Worm (Caenorhabditis elegans): ENCODE data around the gene gasr-8.

gasr-8 gene

DNA sequence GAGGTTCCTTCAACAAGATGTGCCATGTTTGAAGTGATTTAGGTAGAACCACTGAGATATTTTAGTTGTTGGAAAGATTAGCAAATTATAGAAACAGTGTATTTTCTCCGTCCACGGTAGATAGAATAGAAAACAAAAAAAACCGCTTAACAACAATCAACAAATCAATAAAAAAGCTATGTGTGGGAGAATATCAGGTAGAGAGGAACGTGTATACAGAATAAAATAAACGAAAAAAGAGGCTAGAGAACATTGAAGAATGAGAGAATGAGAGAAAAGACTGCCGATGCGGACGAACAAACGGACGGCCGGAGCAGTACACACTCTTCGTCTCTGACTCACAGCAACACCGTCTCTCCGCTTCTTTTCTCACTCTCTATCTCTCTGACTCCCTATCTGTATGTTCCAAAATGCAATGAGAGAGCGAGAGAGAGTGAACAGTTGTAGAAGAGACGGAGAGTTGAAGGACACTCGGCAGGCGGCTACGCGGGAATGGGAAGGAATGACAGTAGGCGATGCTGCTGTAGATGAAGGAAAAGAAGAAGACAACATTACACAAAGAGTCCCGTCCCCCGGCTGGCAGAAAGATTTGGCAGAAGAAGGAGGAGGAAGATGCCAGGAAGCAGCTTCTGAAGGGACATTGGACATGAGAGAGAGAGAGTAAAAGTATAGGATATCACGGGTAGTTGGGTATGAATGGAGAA lies 7.8 kb downstream of the gasr-8 start, which contains the start of gene unc-112 (continued):
- TF ChIP-seq xnd-1 (tag; optimal IDR thresholded peaks at IDR 0.05), result no peak
- TF ChIP-seq let-526 (GFP tag; IDR thresholded peaks at IDR 0.05), result 0 out of 2 replicates have a peak, but pooled peaks have one; percentile 39
- TF ChIP-seq mcd-1 (GFP tag; IDR thresholded peaks at IDR 0.05), result peak; percentile 76
- TF ChIP-seq ztf-18 (tag; optimal IDR thresholded peaks at IDR 0.05), result peak; percentile 48
- peak; percentile 25 for TF ChIP-seq somi-1 (GFP tag; optimal IDR thresholded peaks at IDR 0.05)
- 0 out of 2 replicates have a peak, but pooled peaks have one; percentile 53 for TF ChIP-seq nfyb-1 (GFP tag; IDR thresholded peaks at IDR 0.05)
- TF ChIP-seq snpc-1.1 (tag; optimal IDR thresholded peaks at IDR 0.05; ENCODE audit: insufficient read depth), result no peak
- TF ChIP-seq efl-1 (GFP tag; optimal IDR thresholded peaks at IDR 0.05), result peak; percentile 15
- TF ChIP-seq rpc-1 (optimal IDR thresholded peaks at IDR 0.05), result no peak
- TF ChIP-seq rpc-1 (tag; optimal IDR thresholded peaks at IDR 0.05), result no peak
- 0 out of 2 replicates have a peak, but pooled peaks have one; percentile 12 for TF ChIP-seq madf-3 (GFP tag; IDR thresholded peaks at IDR 0.05)
- TF ChIP-seq ets-4 (GFP tag; optimal IDR thresholded peaks at IDR 0.05), result peak; percentile 50
- peak; percentile 46 for TF ChIP-seq snpc-4 (GFP tag; optimal IDR thresholded peaks at IDR 0.05)
- TF ChIP-seq snpc-4 (tag; optimal IDR thresholded peaks at IDR 0.05), result peak; percentile 31 to 76 (median 56)
- no peak for TF ChIP-seq nfya-1 (tag; optimal IDR thresholded peaks at IDR 0.05; ENCODE audit: borderline replicate concordance, insufficient read depth)
- TF ChIP-seq ztf-26 (tag; optimal IDR thresholded peaks at IDR 0.05), result peak; percentile 28
- 0 out of 2 replicates have a peak, but pooled peaks have one; percentile 12 for TF ChIP-seq egl-44 (GFP tag; IDR thresholded peaks at IDR 0.05)
- no peak for TF ChIP-seq aptf-3 (GFP tag; IDR thresholded peaks at IDR 0.05)
- no peak for TF ChIP-seq mxl-1 (tag; optimal IDR thresholded peaks at IDR 0.05)

DNA sequence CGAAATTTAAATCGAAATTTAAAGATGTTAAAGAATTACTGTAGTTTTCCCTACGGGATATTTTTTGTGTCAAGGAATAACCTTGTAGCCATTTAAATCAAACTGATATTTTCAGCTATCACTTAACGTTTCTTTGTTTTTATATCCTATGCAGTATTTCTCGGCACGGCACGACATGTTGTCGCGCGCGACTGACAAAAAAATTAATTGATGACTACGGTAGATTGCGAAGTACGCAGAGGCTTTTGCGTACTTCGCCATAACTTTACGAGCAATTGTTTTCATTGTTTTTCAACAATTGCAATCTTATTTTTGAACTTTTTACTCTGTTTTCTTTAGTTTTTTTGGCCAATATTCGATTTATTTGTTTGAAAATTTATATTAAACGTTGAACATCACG lies 9.1 kb downstream of the gasr-8 start:
- TF ChIP-seq K12H6.12 (tag; optimal IDR thresholded peaks at IDR 0.05), result no peak
- TF ChIP-seq ztf-3 (GFP tag; optimal IDR thresholded peaks at IDR 0.05), result no peak
- peak; percentile 48; the same call in 1 of the 2 replicates for TF ChIP-seq madf-6 (GFP tag; IDR thresholded peaks at IDR 0.05)
- TF ChIP-seq gei-17 (GFP tag; optimal IDR thresholded peaks at IDR 0.05), result no peak
- TF ChIP-seq F37B4.10 (GFP tag; IDR thresholded peaks at IDR 0.05), result no peak
- TF ChIP-seq nhr-179 (tag; optimal IDR thresholded peaks at IDR 0.05), result no peak
- TF ChIP-seq sdz-38 (tag; optimal IDR thresholded peaks at IDR 0.05), result no peak
- no peak for TF ChIP-seq ceh-40 (GFP tag; IDR thresholded peaks at IDR 0.05)
- TF ChIP-seq lsl-1 (GFP tag; optimal IDR thresholded peaks at IDR 0.05), result peak; percentile 91
- TF ChIP-seq xnd-1 (tag; optimal IDR thresholded peaks at IDR 0.05), result no peak
- TF ChIP-seq snpc-1.1 (tag; optimal IDR thresholded peaks at IDR 0.05; ENCODE audit: insufficient read depth), result peak; percentile 19
- peak; percentile 9 for TF ChIP-seq efl-1 (GFP tag; optimal IDR thresholded peaks at IDR 0.05)
- TF ChIP-seq ekl-4 (GFP tag; IDR thresholded peaks at IDR 0.05), result no peak
- peak; percentile 40; the same call in 1 of the 2 replicates for TF ChIP-seq F33H1.4 (GFP tag; IDR thresholded peaks at IDR 0.05)

DNA sequence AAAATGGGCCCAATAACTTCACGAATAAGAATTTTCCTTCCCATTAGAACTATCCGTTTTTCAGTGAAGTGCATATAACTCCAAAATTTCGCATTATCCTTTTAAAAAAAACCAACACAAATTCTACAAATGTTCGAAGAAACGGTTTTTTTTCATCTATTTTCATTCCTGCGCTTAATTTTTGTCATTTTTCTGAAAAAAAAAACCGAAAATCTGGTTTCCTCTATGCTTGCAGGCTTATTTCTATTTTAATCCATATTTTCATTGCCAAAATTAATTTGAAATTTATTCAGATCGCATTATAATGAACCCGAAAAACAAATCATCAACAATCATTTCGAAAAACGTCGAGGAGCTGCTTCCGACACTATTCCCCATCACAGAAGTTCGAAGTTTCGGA lies 9.8 kb downstream of the gasr-8 start, which contains the start of gene set-5:
Gene set-5 (plus strand): TSS at position 301 of the 400 bp plus-strand sequence.
- no peak for TF ChIP-seq pha-4 (tag; optimal IDR thresholded peaks at IDR 0.05)

DNA sequence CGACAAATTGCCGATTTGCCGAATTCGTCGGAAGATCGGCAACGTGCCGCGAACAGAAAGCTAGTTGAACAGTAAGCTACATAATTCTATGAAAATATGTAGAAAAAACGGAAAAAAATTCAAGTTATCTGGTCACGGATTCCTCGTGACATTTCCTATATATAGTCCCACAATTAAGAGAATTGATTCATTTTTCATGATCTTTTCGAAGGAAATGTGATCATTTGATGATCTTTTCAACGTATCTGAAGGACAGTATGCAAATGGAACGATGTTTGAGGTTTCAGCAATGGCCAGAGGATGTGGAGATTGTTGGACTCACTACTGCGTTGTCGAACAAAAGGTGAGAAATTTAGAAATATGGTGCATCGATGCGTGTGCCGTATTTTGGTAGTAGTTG lies 19.0 kb downstream of the gasr-8 start, which contains the start of gene R08A2.9:
Gene R08A2.9 (plus strand): TSS at position 301 of the 400 bp plus-strand sequence.
- TF ChIP-seq die-1 (tag; optimal IDR thresholded peaks at IDR 0.05) (no peak), bed-1 (GFP tag; IDR thresholded peaks at IDR 0.05) (no peak), ccch-3 (GFP tag; optimal IDR thresholded peaks at IDR 0.05) (no peak), hrde-1 (tag; optimal IDR thresholded peaks at IDR 0.05; ENCODE audit: borderline replicate concordance) (no peak), snpc-4 (GFP tag; optimal IDR thresholded peaks at IDR 0.05) (no peak), snpc-4 (tag; optimal IDR thresholded peaks at IDR 0.05) (no peak)
